Worm (Caenorhabditis elegans): Measurements from ENCODE around the gene srd-45.
"Not testable (repeated sequence)": the region's sequence is repeated elsewhere in the genome, so short reads cannot be mapped to it uniquely, and the experiment has no call there.

srd-45 gene

DNA sequence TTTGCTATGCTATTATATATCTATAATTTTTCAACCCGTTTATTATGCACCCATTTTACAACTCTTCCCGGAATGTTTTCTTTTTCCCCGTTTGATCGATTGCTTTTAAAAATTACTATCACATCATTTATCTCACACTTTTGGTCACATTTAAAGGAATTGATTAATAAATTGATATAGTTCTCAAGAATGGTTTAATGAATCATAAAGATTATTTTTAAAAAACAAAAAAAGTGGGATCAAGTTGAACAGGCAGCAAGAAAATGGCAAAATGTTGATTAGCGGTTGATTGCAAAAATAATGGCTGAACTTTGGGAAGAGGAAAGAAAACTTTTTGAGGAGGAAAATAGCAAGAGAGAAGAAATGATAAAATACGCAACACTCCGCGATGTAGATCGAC is 28.9 kb upstream of the srd-45 start, which contains the start of gene W06D11.5:
Gene W06D11.5, plus strand, starts transcription at position 301 of the 400 bp plus-strand sequence.
- no peak for TF ChIP-seq nhr-129 (tag; optimal IDR thresholded peaks at IDR 0.05)
- no peak for TF ChIP-seq nhr-25 (tag; optimal IDR thresholded peaks at IDR 0.05)
- TF ChIP-seq mab-5 (tag; optimal IDR thresholded peaks at IDR 0.05): no peak
- TF ChIP-seq ztf-1 (GFP tag; conservative IDR thresholded peaks at IDR 0.05): no peak
- no peak for TF ChIP-seq unc-39 (tag; optimal IDR thresholded peaks at IDR 0.05)
- no peak for TF ChIP-seq nhr-11 (tag; optimal IDR thresholded peaks at IDR 0.05)
- no peak for TF ChIP-seq F13H6.1 (tag; optimal IDR thresholded peaks at IDR 0.05)
- no peak for TF ChIP-seq gmeb-1 (tag; optimal IDR thresholded peaks at IDR 0.05)
- TF ChIP-seq nhr-21 (tag; optimal IDR thresholded peaks at IDR 0.05): no peak
- TF ChIP-seq peb-1 (tag; optimal IDR thresholded peaks at IDR 0.05): no peak
- no peak for TF ChIP-seq aly-2 (tag; optimal IDR thresholded peaks at IDR 0.05)
- no peak for TF ChIP-seq R02D3.7 (tag; optimal IDR thresholded peaks at IDR 0.05)
- TF ChIP-seq mbf-1 (tag; optimal IDR thresholded peaks at IDR 0.05): no peak
- TF ChIP-seq alr-1 (tag; optimal IDR thresholded peaks at IDR 0.05): no peak

DNA sequence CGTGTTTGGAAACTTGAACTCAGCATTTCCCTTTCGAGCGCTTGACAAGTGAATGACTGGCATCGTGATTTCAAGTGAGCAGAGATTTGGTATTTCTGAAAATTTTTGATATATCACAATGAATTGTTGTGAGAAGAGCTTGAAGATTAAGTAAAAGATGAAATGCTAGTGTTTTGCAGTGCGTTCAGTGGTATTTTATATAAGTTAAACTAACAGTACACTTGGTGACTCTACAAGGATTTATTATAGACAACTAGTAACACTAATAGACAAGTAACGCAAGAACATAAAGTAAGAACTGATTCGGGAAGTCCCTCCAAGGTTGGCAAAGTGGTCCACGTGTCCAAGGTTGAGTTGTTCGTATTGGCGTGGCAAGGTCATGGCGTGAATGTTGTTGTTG is 26.0 kb upstream of the srd-45 start, which contains the start of gene dot-1.3:
Gene dot-1.3, minus strand, starts transcription at position 101 of the 400 bp plus-strand sequence.
- TF ChIP-seq peb-1, ztf-4, elt-3 (tag; optimal IDR thresholded peaks at IDR 0.05): not testable (repeated sequence)

DNA sequence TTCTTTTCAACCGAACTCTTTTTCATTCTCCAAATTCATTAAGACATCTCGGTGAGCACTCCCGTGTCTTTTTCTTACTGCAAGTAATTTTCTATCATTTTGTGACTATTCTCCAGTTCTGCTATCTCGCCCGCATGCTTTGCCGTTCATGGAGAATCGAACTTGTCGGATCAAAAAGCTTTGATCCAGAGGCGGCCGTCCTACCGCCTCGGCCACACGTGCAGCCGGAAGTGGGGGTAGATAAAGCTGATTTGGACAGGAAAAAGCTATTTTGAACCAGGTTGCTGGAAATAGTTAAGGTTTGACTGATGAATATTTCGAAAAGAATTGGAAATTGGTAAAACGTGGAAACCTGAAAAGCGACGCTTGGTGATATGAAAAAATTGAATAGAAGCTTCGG is 24.5 kb upstream of the srd-45 start:
- TF ChIP-seq sma-9 (GFP tag; optimal IDR thresholded peaks at IDR 0.05) (no peak), sma-9 (tag; optimal IDR thresholded peaks at IDR 0.05) (no peak), nhr-23 (tag; optimal IDR thresholded peaks at IDR 0.05) (no peak), ceh-16 (tag; optimal IDR thresholded peaks at IDR 0.05) (no peak), mdl-1 (tag; optimal IDR thresholded peaks at IDR 0.05) (no peak), lin-39 (tag; optimal IDR thresholded peaks at IDR 0.05) (no peak), ZK546.5 (tag; optimal IDR thresholded peaks at IDR 0.05) (no peak), F13H6.1 (tag; optimal IDR thresholded peaks at IDR 0.05) (no peak), nhr-25 (tag; optimal IDR thresholded peaks at IDR 0.05) (no peak), ceh-82 (tag; optimal IDR thresholded peaks at IDR 0.05) (no peak), ztf-1 (GFP tag; conservative IDR thresholded peaks at IDR 0.05) (no peak), unc-62 (GFP tag; optimal IDR thresholded peaks at IDR 0.05) (no peak), alr-1 (tag; optimal IDR thresholded peaks at IDR 0.05) (no peak), nhr-12 (tag; optimal IDR thresholded peaks at IDR 0.05) (no peak), snpc-4 (tag; optimal IDR thresholded peaks at IDR 0.05) (no peak), unc-55 (GFP tag; optimal IDR thresholded peaks at IDR 0.05) (no peak), nhr-129 (tag; optimal IDR thresholded peaks at IDR 0.05) (no peak), fos-1 (tag; optimal IDR thresholded peaks at IDR 0.05) (no peak), ztf-4 (tag; optimal IDR thresholded peaks at IDR 0.05) (no peak)

ce11 chrX:12306565-12306964 is 22.2 kb upstream of the srd-45 start, which contains the start of gene phf-32:
phf-32 (plus strand) TSS chrX:12306865.
- TF ChIP-seq ceh-16 (tag; optimal IDR thresholded peaks at IDR 0.05) (no peak), nhr-77 (tag; optimal IDR thresholded peaks at IDR 0.05) (no peak)

ce11 chrX:12308045-12308499 is 20.7 kb upstream of the srd-45 start, which contains the start of gene F17A2.16:
F17A2.16 (plus strand) TSS chrX:12308449.
- not testable (repeated sequence) for TF ChIP-seq lsy-2, lin-11, ceh-82 (tag; optimal IDR thresholded peaks at IDR 0.05)

DNA sequence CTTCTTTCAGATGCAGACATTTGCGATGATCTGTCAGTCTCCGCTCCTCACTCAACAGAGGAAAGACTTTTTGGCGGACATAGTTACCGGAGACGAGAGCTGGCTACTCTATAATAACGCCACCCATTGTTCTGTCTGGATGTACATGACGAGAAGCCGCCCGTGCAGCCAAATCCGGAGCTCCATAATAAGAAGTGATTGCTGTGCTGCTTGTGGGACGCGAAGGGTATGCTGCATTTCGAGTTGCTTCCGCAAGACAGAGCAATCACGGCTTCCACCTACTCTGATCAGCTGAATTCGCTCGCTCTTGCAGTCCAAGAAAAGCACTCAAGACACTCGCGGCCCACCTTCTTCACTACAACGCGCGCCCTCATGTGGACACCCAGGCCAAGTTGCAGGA is 15.0 kb upstream of the srd-45 start:
- no peak for TF ChIP-seq aly-2 (tag; optimal IDR thresholded peaks at IDR 0.05)
- no peak for TF ChIP-seq sem-4 (tag; optimal IDR thresholded peaks at IDR 0.05)
- no peak for TF ChIP-seq egl-27 (tag; optimal IDR thresholded peaks at IDR 0.05)
- no peak for TF ChIP-seq fos-1 (tag; optimal IDR thresholded peaks at IDR 0.05)
- TF ChIP-seq mab-5 (tag; optimal IDR thresholded peaks at IDR 0.05): no peak
- TF ChIP-seq blmp-1 (tag; optimal IDR thresholded peaks at IDR 0.05; ENCODE audit: insufficient read depth): no peak
- TF ChIP-seq gmeb-1 (tag; optimal IDR thresholded peaks at IDR 0.05): no peak
- no peak for TF ChIP-seq lsy-2 (tag; optimal IDR thresholded peaks at IDR 0.05)
- no peak for TF ChIP-seq sma-3 (GFP tag; optimal IDR thresholded peaks at IDR 0.05)
- no peak for TF ChIP-seq sma-9 (GFP tag; optimal IDR thresholded peaks at IDR 0.05)
- TF ChIP-seq sma-9 (tag; optimal IDR thresholded peaks at IDR 0.05): no peak
